Worm (Caenorhabditis elegans) whole organism, L4 larva: ENCODE results near the gene kel-10.

ENCODE experiments used
- F10B5.3 ChIP-seq: sonication (generic microtip); optimal IDR thresholded peaks from 2 replicates; lab custom pipeline; 2016; ENCODE audit warnings: mild to moderate bottlenecking, missing genetic modification characterization, missing compliant biosample characterization
- F37D6.2 ChIP-seq: sonication (generic microtip); optimal IDR thresholded peaks from 2 replicates; lab custom pipeline; 2016; ENCODE audit warnings: mild to moderate bottlenecking, missing genetic modification characterization, missing compliant biosample characterization
- T20F7.1 ChIP-seq: fragments of 200-800 bp; sonication (Bioruptor generic); optimal IDR thresholded peaks from 2 replicates; lab custom pipeline; 2018; ENCODE audit warnings: mild to moderate bottlenecking, missing genetic modification characterization, missing compliant biosample characterization
- Y105C5A.15 ChIP-seq: fragments of 200-800 bp; sonication (Bioruptor generic); IDR thresholded peaks from 2 replicates; pipeline ENCODE4 v1.3.6; 2022; ENCODE audit warnings: missing genetic modification characterization, missing compliant biosample characterization
- ZK337.2 ChIP-seq: fragments of 200-800 bp; sonication (Bioruptor generic); IDR thresholded peaks from 2 replicates; pipeline ENCODE4 v1.3.6; 2022; ENCODE audit warnings: missing genetic modification reagents, missing genetic modification characterization, missing compliant biosample characterization
- ZK546.5 ChIP-seq, 2 experiments: sonication (generic microtip); optimal IDR thresholded peaks; 2 replicates each; lab custom pipeline; 2017; ENCODE audit warnings: missing biosample characterization in 2 of 2, missing genetic modification characterization in 2 of 2
- aly-2 ChIP-seq: sonication (generic microtip); optimal IDR thresholded peaks from 2 replicates; lab custom pipeline; 2018; ENCODE audit warnings: missing biosample characterization, missing genetic modification characterization
- ama-1 ChIP-seq: fragments of 150-350 bp; optimal IDR thresholded peaks from 2 replicates; lab custom pipeline; 2014; ENCODE audit warnings: inconsistent platforms, mixed read lengths
- ceh-20 ChIP-seq: fragments of 200-800 bp; sonication (Bioruptor generic); IDR thresholded peaks from 2 replicates; pipeline ENCODE4 v1.3.6; 2022; ENCODE audit warnings: missing genetic modification reagents, missing genetic modification characterization, missing compliant biosample characterization
- ceh-28 ChIP-seq: fragments of 150-350 bp; optimal IDR thresholded peaks from 2 replicates; lab custom pipeline; 2014; ENCODE audit warnings: missing biosample characterization, missing genetic modification reagents, missing genetic modification characterization
- ceh-62 ChIP-seq: sonication (generic microtip); optimal IDR thresholded peaks from 2 replicates; lab custom pipeline; 2017; ENCODE audit warnings: missing biosample characterization, missing genetic modification characterization
- ces-1 ChIP-seq: fragments of 150-350 bp; sonication (generic microtip); optimal IDR thresholded peaks from 4 replicates; lab custom pipeline; 2014; ENCODE audit warnings: missing biosample characterization, missing genetic modification reagents, missing genetic modification characterization
- dmd-8 ChIP-seq: fragments of 200-800 bp; sonication (Bioruptor generic); IDR thresholded peaks from 2 replicates; pipeline ENCODE4 v1.3.6; 2022; ENCODE audit warnings: missing genetic modification characterization, missing compliant biosample characterization
- dmd-9 ChIP-seq: fragments of 200-800 bp; sonication (Bioruptor generic); IDR thresholded peaks from 2 replicates; pipeline ENCODE4 v1.3.6; 2022; ENCODE audit warnings: missing genetic modification reagents, missing genetic modification characterization, missing compliant biosample characterization
- gei-8 ChIP-seq: fragments of 200-800 bp; sonication (Bioruptor generic); optimal IDR thresholded peaks from 2 replicates; lab custom pipeline; 2018; ENCODE audit warnings: mild to moderate bottlenecking, missing genetic modification characterization, missing compliant biosample characterization
- hlh-11 ChIP-seq: fragments of 200-800 bp; sonication (Bioruptor generic); optimal IDR thresholded peaks from 2 replicates; lab custom pipeline; 2018; ENCODE audit warnings: mild to moderate bottlenecking, missing genetic modification characterization, missing compliant biosample characterization
- lin-15B ChIP-seq: fragments of 150-350 bp; sonication (generic microtip); optimal IDR thresholded peaks from 3 replicates; lab custom pipeline; 2014; ENCODE audit warnings: missing biosample characterization, missing genetic modification characterization
- lin-38 ChIP-seq: fragments of 200-800 bp; sonication (Bioruptor generic); IDR thresholded peaks from 2 replicates; pipeline ENCODE4 v1.3.6; 2022; ENCODE audit warnings: missing genetic modification reagents, missing genetic modification characterization, missing compliant biosample characterization
- lin-39 ChIP-seq: fragments of 150-350 bp; optimal IDR thresholded peaks from 2 replicates; lab custom pipeline; 2014; ENCODE audit warnings: missing biosample characterization, missing genetic modification reagents, missing genetic modification characterization
- lsy-2 ChIP-seq, 2 experiments: fragments of 150-350 bp in 1 of 2; sonication (generic microtip) in 1 of 2; optimal IDR thresholded peaks; 2 replicates each; lab custom pipeline; 2014 to 2017; ENCODE audit warnings: missing biosample characterization in 2 of 2, missing genetic modification characterization in 2 of 2
- mdt-29 ChIP-seq: fragments of 200-800 bp; sonication (Bioruptor generic); IDR thresholded peaks from 2 replicates; pipeline ENCODE4 v1.3.6; 2022; ENCODE audit warnings: missing genetic modification reagents, missing genetic modification characterization, missing compliant biosample characterization
- mes-2 ChIP-seq: sonication (generic microtip); optimal IDR thresholded peaks from 2 replicates; lab custom pipeline; 2016; ENCODE audit warnings: missing genotype, mild to moderate bottlenecking, missing genetic modification characterization, missing compliant biosample characterization; ENCODE audit not compliant: poor library complexity, severe bottlenecking
- nhr-25 ChIP-seq: sonication (generic microtip); optimal IDR thresholded peaks from 2 replicates; lab custom pipeline; 2017; ENCODE audit warnings: missing genetic modification characterization, mild to moderate bottlenecking, missing compliant biosample characterization, antibody characterized with exemption, moderate library complexity, borderline replicate concordance; ENCODE audit not compliant: insufficient read depth
- nhr-42 ChIP-seq: fragments of 200-800 bp; sonication (Bioruptor generic); IDR thresholded peaks from 2 replicates; pipeline ENCODE4 v1.3.6; 2022; ENCODE audit warnings: missing genetic modification characterization, missing compliant biosample characterization
- nhr-48 ChIP-seq: sonication (generic microtip); optimal IDR thresholded peaks from 2 replicates; lab custom pipeline; 2016; ENCODE audit warnings: mild to moderate bottlenecking, missing genetic modification characterization, missing compliant biosample characterization
- pha-4 ChIP-seq, 2 experiments: fragments of 150-350 bp in 1 of 2; fragments of 200-800 bp in 1 of 2; sonication (Bioruptor generic) in 1 of 2; IDR thresholded peaks in 1 of 2; optimal IDR thresholded peaks in 1 of 2; 2 replicates each; pipeline versions ENCODE4 v1.3.6 to Lab custom; 2014 to 2022; ENCODE audit warnings: missing genetic modification characterization in 2 of 2, missing genetic modification reagents in 2 of 2, missing biosample characterization in 1 of 2, missing compliant biosample characterization in 1 of 2
- rbr-2 ChIP-seq: sonication (generic microtip); optimal IDR thresholded peaks from 2 replicates; lab custom pipeline; 2016; ENCODE audit warnings: missing genotype, missing genetic modification characterization, missing compliant biosample characterization
- saeg-2 ChIP-seq: fragments of 200-800 bp; sonication (Bioruptor generic); IDR thresholded peaks from 2 replicates; pipeline ENCODE4 v1.3.6; 2022; ENCODE audit warnings: missing genetic modification reagents, missing genetic modification characterization, missing compliant biosample characterization
- sdz-12 ChIP-seq: fragments of 200-800 bp; sonication (Bioruptor generic); optimal IDR thresholded peaks from 2 replicates; lab custom pipeline; 2018; ENCODE audit warnings: mild to moderate bottlenecking, missing genetic modification characterization, missing compliant biosample characterization
- snpc-4 ChIP-seq: fragments of 150-350 bp; optimal IDR thresholded peaks from 2 replicates; lab custom pipeline; 2014; ENCODE audit warnings: missing biosample characterization, missing genetic modification characterization
- spr-1 ChIP-seq: sonication (generic microtip); optimal IDR thresholded peaks from 2 replicates; lab custom pipeline; 2016; ENCODE audit warnings: mild to moderate bottlenecking, missing genetic modification characterization, missing compliant biosample characterization
- tag-97 ChIP-seq: fragments of 200-800 bp; sonication (Bioruptor generic); IDR thresholded peaks from 2 replicates; pipeline ENCODE4 v1.3.6; 2022; ENCODE audit warnings: missing genetic modification characterization, missing compliant biosample characterization
- tra-1 ChIP-seq: fragments of 200-800 bp; sonication (Bioruptor generic); IDR thresholded peaks from 2 replicates; pipeline ENCODE4 v1.3.6; 2022; ENCODE audit warnings: missing genetic modification reagents, missing genetic modification characterization, missing compliant biosample characterization
- unc-130 ChIP-seq: sonication (generic microtip); optimal IDR thresholded peaks from 2 replicates; lab custom pipeline; 2016; ENCODE audit warnings: missing genetic modification reagents, missing genetic modification characterization, missing compliant biosample characterization
- unc-39 ChIP-seq: sonication (generic microtip); optimal IDR thresholded peaks from 2 replicates; lab custom pipeline; 2017; ENCODE audit warnings: missing biosample characterization, missing genetic modification characterization
- vab-7 ChIP-seq: fragments of 200-800 bp; sonication (Bioruptor generic); IDR thresholded peaks from 2 replicates; pipeline ENCODE4 v1.3.6; 2022; ENCODE audit warnings: missing genetic modification reagents, missing genetic modification characterization, missing compliant biosample characterization
- zfp-3 ChIP-seq: fragments of 200-800 bp; sonication (Bioruptor generic); conservative IDR thresholded peaks from 2 replicates; pipeline ENCODE4 v1.3.6; 2022; ENCODE audit warnings: missing genetic modification reagents, missing genetic modification characterization, missing compliant biosample characterization
- ztf-7 ChIP-seq: fragments of 150-350 bp; optimal IDR thresholded peaks from 2 replicates; lab custom pipeline; 2014; ENCODE audit warnings: missing biosample characterization, missing genetic modification characterization

Gene kel-10

ce11 chrIII:10123586-10124233, 22.5 kb upstream of the kel-10 start, which contains the start of gene ttll-4 (continued):
- TF ChIP-seq tag-97 (no peak), tra-1 (GFP tag; lab: Robert Waterston, UW) (0 out of 2 replicates have a peak, but pooled peaks have one; percentile 21), ama-1 (lab: Kevin White, UChicago) (no peak), vab-7 (peak; percentile 87), mdt-29 (GFP tag; lab: Robert Waterston, UW) (0 out of 2 replicates have a peak, but pooled peaks have one; percentile 39), hlh-11 (tag; lab: Kevin White, UChicago) (peak; percentile 16), T20F7.1 (GFP tag; lab: Kevin White, UChicago) (peak; percentile 24), dmd-9 (GFP tag; lab: Robert Waterston, UW) (peak; percentile 72)

ce11 chrIII:10120076-10120831, 19.0 kb upstream of the kel-10 start, which contains the start of the genes gtf-2H3 and ham-3:
Gene gtf-2H3 (minus strand): TSS chrIII:10120148.
Gene ham-3 (plus strand): TSS chrIII:10120781.
- TF ChIP-seq ztf-7: no peak
- peak; percentile 65 for TF ChIP-seq mes-2 (tag; lab: Kevin White, UChicago)
- peak in 1 of 2 experiments; percentile 25 for TF ChIP-seq lsy-2 (tag; optimal IDR thresholded peaks at IDR 0.05; lab: Kevin White, UChicago)
- TF ChIP-seq dmd-8 (GFP tag; lab: Robert Waterston, UW): no peak
- TF ChIP-seq Y105C5A.15 (GFP tag; lab: Robert Waterston, UW): no peak
- no peak for TF ChIP-seq gei-8 (GFP tag; lab: Kevin White, UChicago)
- TF ChIP-seq saeg-2 (GFP tag; lab: Robert Waterston, UW): no peak
- no peak for TF ChIP-seq nhr-42 (GFP tag; lab: Robert Waterston, UW)
- no peak for TF ChIP-seq aly-2
- no peak for TF ChIP-seq ZK337.2 (GFP tag; lab: Robert Waterston, UW)
- TF ChIP-seq ces-1 (GFP tag; lab: Kevin White, UChicago): no peak
- no peak for TF ChIP-seq unc-39 (tag; lab: Kevin White, UChicago)
- TF ChIP-seq F10B5.3 (tag; lab: Kevin White, UChicago): no peak
- no peak for TF ChIP-seq rbr-2
- TF ChIP-seq ceh-28 (tag; lab: Kevin White, UChicago): peak; percentile 65
- no peak for TF ChIP-seq ceh-62 (tag; lab: Kevin White, UChicago)

- TF ChIP-seq snpc-4 (no peak), lin-38 (GFP tag; lab: Robert Waterston, UW) (no peak), ceh-20 (GFP tag; lab: Robert Waterston, UW) (no peak), zfp-3 (GFP tag; lab: Robert Waterston, UW) (no peak), unc-130 (GFP tag; lab: Kevin White, UChicago) (no peak), sdz-12 (GFP tag; lab: Kevin White, UChicago) (no peak), nhr-48 (no peak), spr-1 (tag; lab: Kevin White, UChicago) (no peak), lsy-2 (tag; optimal IDR thresholded peaks at IDR 0.05; lab: Kevin White, UChicago) (no peak), ZK546.5 (tag; optimal IDR thresholded peaks at IDR 0.05; lab: Kevin White, UChicago) (no peak), nhr-25 (no peak), pha-4 (GFP tag; IDR thresholded peaks at IDR 0.05; lab: Robert Waterston, UW) (no peak), pha-4 (tag; optimal IDR thresholded peaks at IDR 0.05; lab: Kevin White, UChicago) (no peak), F37D6.2 (tag; lab: Kevin White, UChicago) (no peak), lin-39 (tag; lab: Kevin White, UChicago) (no peak), lin-15B (tag; lab: Kevin White, UChicago) (no peak)
Observed at ce11 chrIII:10118818-10119217, 17.6 kb upstream of the kel-10 start, which contains the start of gene ZK1128.3. Gene ZK1128.3 (minus strand): TSS chrIII:10118918.
